Worm (Caenorhabditis elegans): ENCODE measurements around the gene skpo-3.

DNA sequence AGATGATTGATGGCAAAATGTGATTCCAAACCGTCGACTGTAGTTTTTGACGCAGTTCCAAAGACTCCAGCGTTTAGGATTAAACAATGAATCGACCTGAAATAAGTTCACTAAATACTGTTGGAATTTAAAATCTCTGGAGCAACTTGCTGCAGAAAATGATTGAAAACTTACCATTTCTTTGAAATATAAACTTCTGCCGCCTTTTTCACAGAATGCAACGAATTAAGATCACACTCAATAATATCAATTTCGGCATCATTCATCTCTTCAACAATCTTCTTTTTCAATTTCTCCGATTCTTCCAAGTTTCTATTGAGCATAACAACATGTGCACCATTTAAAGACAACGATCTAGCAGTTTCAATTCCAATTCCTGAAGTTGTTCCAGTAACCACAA lies 38.0 kb upstream of the skpo-3 start:
- TF ChIP-seq W03F9.2 (tag; optimal IDR thresholded peaks at IDR 0.05) (no peak), him-1 (tag; optimal IDR thresholded peaks at IDR 0.05) (no peak)

Measured in whole organism, L4/young adult.